Worm (Caenorhabditis elegans): ENCODE measurements around the gene flwr-1.

DNA sequence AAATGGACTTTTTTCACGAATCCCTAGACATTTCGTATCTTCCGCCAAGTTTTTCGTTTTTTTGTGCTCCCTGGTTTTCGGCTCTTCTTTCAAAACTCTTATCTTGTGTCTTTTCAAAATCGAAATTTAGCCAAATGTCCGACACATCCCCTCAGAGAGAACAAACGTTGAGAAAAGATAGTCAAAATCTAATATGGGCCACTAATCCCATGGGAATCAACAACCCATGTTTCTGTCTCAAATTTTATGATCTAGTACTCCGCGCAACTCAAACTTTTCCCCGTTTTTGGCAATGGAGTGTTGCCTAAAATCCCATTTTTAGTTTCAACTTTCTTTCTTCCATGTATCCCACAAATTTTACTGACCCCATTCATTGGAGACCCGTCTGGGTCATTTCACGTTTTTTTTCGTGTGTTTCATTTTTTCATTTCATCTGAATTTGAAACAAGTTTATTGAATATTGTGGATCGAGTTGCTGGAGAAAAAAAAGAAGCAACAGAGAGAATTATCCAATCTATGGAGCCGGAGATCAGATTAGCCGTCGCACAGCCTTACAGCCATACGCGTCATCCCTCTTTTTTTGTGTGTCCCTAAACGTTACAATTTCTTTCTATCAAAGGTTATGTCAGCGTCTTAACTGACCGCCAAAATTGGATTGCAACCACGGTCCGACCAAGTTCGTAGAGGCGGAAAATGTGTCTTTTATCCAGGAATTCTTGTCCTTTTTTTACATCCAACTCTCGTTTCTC, 41.6 kb upstream of the flwr-1 start:
- TF ChIP-seq dao-5 (tag; optimal IDR thresholded peaks at IDR 0.05) (no peak), him-1 (tag; optimal IDR thresholded peaks at IDR 0.05) (no peak), W03F9.2 (tag; optimal IDR thresholded peaks at IDR 0.05) (no peak)

Data from whole organism, L4/young adult.